Fruit fly (Drosophila melanogaster) whole organism, embryonic: ENCODE data around the gene CG34303.
A peak's percentile ranks its signal among the peaks of the same experiment; 100 is the strongest.

Experiments
- Adf1 ChIP-seq: fragments of 200-800 bp; sonication (Bioruptor generic); IDR thresholded peaks from 2 replicates; pipeline ENCODE4 v1.3.6; 2022; ENCODE audit warnings: missing biosample characterization, missing genetic modification characterization
- C15 ChIP-seq: fragments of 200-800 bp; sonication (Bioruptor generic); IDR thresholded peaks from 3 replicates; pipeline ENCODE4 v1.3.6; 2022; ENCODE audit warnings: missing biosample characterization, missing genetic modification characterization
- CG10147 ChIP-seq: fragments of 200-800 bp; sonication (Bioruptor generic); optimal IDR thresholded peaks from 2 replicates; lab custom pipeline; 2019; ENCODE audit warnings: missing biosample characterization, mild to moderate bottlenecking, missing genetic modification characterization, moderate library complexity
- CG10462 ChIP-seq: fragments of 200-800 bp; sonication (Bioruptor generic); optimal IDR thresholded peaks from 2 replicates; lab custom pipeline; 2016; ENCODE audit warnings: missing biosample characterization, missing genetic modification characterization
- CG11504 ChIP-seq: fragments of 200-800 bp; sonication (Bioruptor generic); optimal IDR thresholded peaks from 3 replicates; lab custom pipeline; 2019; ENCODE audit warnings: missing biosample characterization, mild to moderate bottlenecking, missing genetic modification characterization, moderate library complexity
- CG11723 ChIP-seq: fragments of 200-800 bp; sonication (Bioruptor generic); optimal IDR thresholded peaks from 2 replicates; lab custom pipeline; 2017; ENCODE audit warnings: missing biosample characterization, mild to moderate bottlenecking, missing genetic modification characterization
- CG13424 ChIP-seq: fragments of 200-800 bp; sonication (Bioruptor generic); optimal IDR thresholded peaks from 2 replicates; lab custom pipeline; 2019; ENCODE audit warnings: missing biosample characterization, mild to moderate bottlenecking, missing genetic modification characterization, moderate library complexity
- CG13624 ChIP-seq: fragments of 200-800 bp; sonication (Bioruptor generic); optimal IDR thresholded peaks from 2 replicates; lab custom pipeline; 2016; ENCODE audit warnings: missing biosample characterization, missing genetic modification characterization
- CG14860 ChIP-seq: fragments of 200-800 bp; sonication (Bioruptor generic); IDR thresholded peaks from 3 replicates; pipeline ENCODE4 v1.3.6; 2022; ENCODE audit warnings: missing biosample characterization, missing genetic modification characterization; ENCODE audit not compliant: partially characterized antibody
- CG15011 ChIP-seq: fragments of 200-800 bp; sonication (Bioruptor generic); optimal IDR thresholded peaks from 3 replicates; lab custom pipeline; 2018; ENCODE audit warnings: missing biosample characterization, mild to moderate bottlenecking, missing genetic modification characterization
- CG15514 ChIP-seq: fragments of 200-800 bp; sonication (Bioruptor generic); optimal IDR thresholded peaks from 3 replicates; lab custom pipeline; 2017; ENCODE audit warnings: missing biosample characterization, missing genetic modification characterization, mild to moderate bottlenecking, moderate library complexity, missing genetic modification reagents
- CG16779 ChIP-seq: fragments of 200-800 bp; sonication (Bioruptor generic); IDR thresholded peaks from 2 replicates; pipeline ENCODE4 v1.3.6; 2022; ENCODE audit warnings: missing biosample characterization, missing genetic modification characterization
- CG17568 ChIP-seq: fragments of 200-800 bp; sonication (Bioruptor generic); optimal IDR thresholded peaks from 2 replicates; lab custom pipeline; 2018; ENCODE audit warnings: missing biosample characterization, mild to moderate bottlenecking, missing genetic modification characterization, moderate library complexity
- CG18599 ChIP-seq: fragments of 200-800 bp; sonication (Bioruptor generic); optimal IDR thresholded peaks from 3 replicates; lab custom pipeline; 2017; ENCODE audit warnings: missing biosample characterization, missing genetic modification characterization, mild to moderate bottlenecking, moderate library complexity, missing genetic modification reagents
- CG18619 ChIP-seq: fragments of 200-800 bp; sonication (Bioruptor generic); optimal IDR thresholded peaks from 3 replicates; lab custom pipeline; 2017; ENCODE audit warnings: missing biosample characterization, mild to moderate bottlenecking, missing genetic modification characterization
- CG33213 ChIP-seq: fragments of 200-800 bp; sonication (Bioruptor generic); optimal IDR thresholded peaks from 3 replicates; lab custom pipeline; 2016; ENCODE audit warnings: missing biosample characterization, missing genetic modification characterization
- CG42726 ChIP-seq: fragments of 200-800 bp; sonication (Bioruptor generic); IDR thresholded peaks from 2 replicates; pipeline ENCODE4 v1.3.6; 2022; ENCODE audit warnings: missing biosample characterization, missing genetic modification characterization; ENCODE audit not compliant: partially characterized antibody
- CG6175 ChIP-seq: fragments of 200-800 bp; sonication (Bioruptor generic); IDR thresholded peaks from 3 replicates; pipeline ENCODE4 v1.3.6; 2022; ENCODE audit warnings: missing biosample characterization, missing genetic modification characterization
- CG6689 ChIP-seq: fragments of 200-800 bp; sonication (Bioruptor generic); IDR thresholded peaks from 2 replicates; pipeline ENCODE4 v1.3.6; 2022; ENCODE audit warnings: missing biosample characterization, missing genetic modification characterization
- CG7357 ChIP-seq: fragments of 200-800 bp; sonication (Bioruptor generic); IDR thresholded peaks from 3 replicates; pipeline ENCODE4 v1.3.6; 2022; ENCODE audit warnings: missing biosample characterization, missing genetic modification characterization
- CG9876 ChIP-seq: fragments of 200-800 bp; sonication (Bioruptor generic); optimal IDR thresholded peaks from 2 replicates; lab custom pipeline; 2016; ENCODE audit warnings: missing biosample characterization, missing genetic modification characterization
- Chrac-16 ChIP-seq: fragments of 200-800 bp; sonication (Bioruptor generic); optimal IDR thresholded peaks from 3 replicates; lab custom pipeline; 2016; ENCODE audit warnings: missing biosample characterization, missing genetic modification characterization
- Doc2 ChIP-seq: fragments of 200-800 bp; sonication (Bioruptor generic); IDR thresholded peaks from 2 replicates; pipeline ENCODE4 v1.3.6; 2022; ENCODE audit warnings: missing biosample characterization, missing genetic modification characterization
- Fer1 ChIP-seq: fragments of 200-800 bp; sonication (Bioruptor generic); optimal IDR thresholded peaks from 2 replicates; lab custom pipeline; 2017; ENCODE audit warnings: missing biosample characterization, mild to moderate bottlenecking, missing genetic modification characterization
- Hr51 ChIP-seq, 2 experiments: fragments of 200-800 bp; sonication (Bioruptor generic); optimal IDR thresholded peaks; 2 replicates in 1 of 2; 3 replicates in 1 of 2; lab custom pipeline; 2016 to 2018; ENCODE audit warnings: missing biosample characterization in 2 of 2, missing genetic modification characterization in 2 of 2, mild to moderate bottlenecking in 1 of 2, moderate library complexity in 1 of 2
- Jarid2 ChIP-seq: fragments of 200-800 bp; sonication (Bioruptor generic); optimal IDR thresholded peaks from 3 replicates; lab custom pipeline; 2017; ENCODE audit warnings: mild to moderate bottlenecking, missing biosample characterization, missing genetic modification reagents, missing genetic modification characterization
- Mrtf ChIP-seq: fragments of 200-800 bp; sonication (Bioruptor generic); IDR thresholded peaks from 3 replicates; pipeline ENCODE4 v1.3.6; 2022; ENCODE audit warnings: missing biosample characterization, missing genetic modification characterization
- NK7.1 ChIP-seq: fragments of 200-800 bp; sonication (Bioruptor generic); optimal IDR thresholded peaks from 3 replicates; lab custom pipeline; 2016; ENCODE audit warnings: missing biosample characterization, missing genetic modification characterization
- Neu2 ChIP-seq: fragments of 200-800 bp; sonication (Bioruptor generic); optimal IDR thresholded peaks from 3 replicates; lab custom pipeline; 2016; ENCODE audit warnings: missing biosample characterization, missing genetic modification characterization, borderline replicate concordance
- TFAM ChIP-seq: fragments of 200-800 bp; sonication (Bioruptor generic); optimal IDR thresholded peaks from 2 replicates; lab custom pipeline; 2017; ENCODE audit warnings: missing biosample characterization, missing genetic modification characterization, inconsistent platforms
- Vsx1 ChIP-seq: fragments of 200-800 bp; sonication (Bioruptor generic); optimal IDR thresholded peaks from 2 replicates; lab custom pipeline; 2017; ENCODE audit warnings: missing biosample characterization, mild to moderate bottlenecking, missing genetic modification characterization, missing genetic modification reagents
- Xbp1 ChIP-seq: fragments of 200-800 bp; sonication (Bioruptor generic); optimal IDR thresholded peaks from 3 replicates; lab custom pipeline; 2016; ENCODE audit warnings: missing biosample characterization, mild to moderate bottlenecking, missing genetic modification characterization
- ap ChIP-seq: fragments of 200-800 bp; sonication (Bioruptor generic); IDR thresholded peaks from 2 replicates; pipeline ENCODE4 v1.3.6; 2022; ENCODE audit warnings: missing biosample characterization, missing genetic modification characterization
- bowl ChIP-seq: fragments of 200-800 bp; sonication (Bioruptor generic); IDR thresholded peaks from 2 replicates; pipeline ENCODE4 v1.3.6; 2022; ENCODE audit warnings: missing biosample characterization, missing genetic modification characterization
- dm ChIP-seq: fragments of 200-800 bp; sonication (Bioruptor generic); optimal IDR thresholded peaks from 3 replicates; lab custom pipeline; 2016; ENCODE audit warnings: missing biosample characterization, missing genetic modification characterization
- esg ChIP-seq: fragments of 200-800 bp; sonication (Bioruptor generic); conservative IDR thresholded peaks from 2 replicates; pipeline ENCODE4 v1.3.6; 2022; ENCODE audit warnings: missing biosample characterization, missing genetic modification characterization
- eve ChIP-seq, 2 experiments: fragments of >200 bp; optimal IDR thresholded peaks; 2 replicates each; lab custom pipeline; 2017; ENCODE audit warnings: missing biosample characterization in 2 of 2, missing genetic modification characterization in 2 of 2
- exex ChIP-seq: fragments of 200-800 bp; sonication (Bioruptor generic); optimal IDR thresholded peaks from 4 replicates; lab custom pipeline; 2018; ENCODE audit warnings: missing biosample characterization, mild to moderate bottlenecking, missing genetic modification characterization, moderate library complexity
- grn ChIP-seq: fragments of 200-800 bp; sonication (Bioruptor generic); optimal IDR thresholded peaks from 3 replicates; lab custom pipeline; 2017; ENCODE audit warnings: missing biosample characterization, missing genetic modification characterization
- hkb ChIP-seq, 2 experiments: fragments of 200-800 bp in 1 of 2; fragments of >200 bp in 1 of 2; sonication (Bioruptor generic) in 1 of 2; IDR thresholded peaks in 1 of 2; optimal IDR thresholded peaks in 1 of 2; 2 replicates each; pipeline versions ENCODE4 v1.3.6 to Lab custom; 2017 to 2022; ENCODE audit warnings: missing biosample characterization in 1 of 2, missing genetic modification characterization in 1 of 2
- kah ChIP-seq: fragments of 200-800 bp; sonication (Bioruptor generic); optimal IDR thresholded peaks from 2 replicates; lab custom pipeline; 2018; ENCODE audit warnings: missing biosample characterization, mild to moderate bottlenecking, missing genetic modification characterization
- klu ChIP-seq: fragments of 200-800 bp; sonication (Bioruptor generic); IDR thresholded peaks from 2 replicates; pipeline ENCODE4 v1.3.6; 2022; ENCODE audit warnings: missing biosample characterization, missing genetic modification characterization
- knrl ChIP-seq: fragments of 200-800 bp; sonication (Bioruptor generic); IDR thresholded peaks from 3 replicates; pipeline ENCODE4 v1.3.6; 2022; ENCODE audit warnings: missing biosample characterization, missing genetic modification characterization; ENCODE audit not compliant: partially characterized antibody
- mirr ChIP-seq: fragments of 200-800 bp; sonication (Bioruptor generic); optimal IDR thresholded peaks from 3 replicates; lab custom pipeline; 2018; ENCODE audit warnings: missing biosample characterization, mild to moderate bottlenecking, missing genetic modification characterization
- nom ChIP-seq: fragments of 200-800 bp; sonication (Bioruptor generic); optimal IDR thresholded peaks from 2 replicates; lab custom pipeline; 2017; ENCODE audit warnings: missing biosample characterization, missing genetic modification characterization, mild to moderate bottlenecking, moderate library complexity, missing genetic modification reagents
- ranshi ChIP-seq: fragments of 200-800 bp; sonication (Bioruptor generic); IDR thresholded peaks from 2 replicates; pipeline ENCODE4 v1.3.6; 2022; ENCODE audit warnings: missing biosample characterization, missing genetic modification characterization
- slp2 ChIP-seq: fragments of 200-800 bp; sonication (Bioruptor generic); optimal IDR thresholded peaks from 2 replicates; lab custom pipeline; 2016; ENCODE audit warnings: missing biosample characterization, missing genetic modification characterization
- twi ChIP-seq: fragments of 200-800 bp; optimal IDR thresholded peaks from 2 replicates; lab custom pipeline; 2019; ENCODE audit warnings: missing biosample characterization, mild to moderate bottlenecking, missing genetic modification characterization, moderate library complexity
- usp ChIP-seq: fragments of >200 bp; optimal IDR thresholded peaks from 2 replicates; lab custom pipeline; 2017; ENCODE audit warnings: missing biosample characterization, missing genetic modification characterization
- z ChIP-seq: fragments of 200-800 bp; sonication (Bioruptor generic); IDR thresholded peaks from 3 replicates; pipeline ENCODE4 v1.3.6; 2022; ENCODE audit warnings: missing biosample characterization, missing genetic modification characterization

Gene CG34303

dm6 chr3R:10130091-10130490, 21.6 kb downstream of the CG34303 start (continued):
- TF ChIP-seq eve (GFP tag; optimal IDR thresholded peaks at IDR 0.05; lab: Kevin White, UChicago) (peak in 1 of 2 experiments; percentile 65), CG6689 (GFP tag; lab: Robert Waterston, UW) (peak; percentile 80), Doc2 (no peak), NK7.1 (GFP tag; lab: Kevin White, UChicago) (peak; percentile 31), Hr51 (GFP tag; optimal IDR thresholded peaks at IDR 0.05; lab: Kevin White, UChicago) (peak in 1 of 2 experiments; percentile 77), CG11723 (GFP tag; lab: Kevin White, UChicago) (no peak), TFAM (GFP tag; lab: Kevin White, UChicago) (no peak), usp (GFP tag; lab: Kevin White, UChicago) (no peak), esg (GFP tag; lab: Robert Waterston, UW) (peak; percentile 72), CG15011 (peak; percentile 37), CG11504 (tag; lab: Kevin White, UChicago) (peak; percentile 78), CG13424 (peak; percentile 61), CG6175 (GFP tag; lab: Robert Waterston, UW) (0 out of 3 replicates have a peak, but pooled peaks have one; percentile 11), CG15514 (GFP tag; lab: Kevin White, UChicago) (peak; percentile 38), CG17568 (peak; percentile 56), kah (GFP tag; lab: Kevin White, UChicago) (no peak), CG13624 (GFP tag; lab: Kevin White, UChicago) (peak; percentile 44), Jarid2 (GFP tag; lab: Kevin White, UChicago) (no peak), CG14860 (GFP tag; lab: Robert Waterston, UW) (no peak), grn (GFP tag; lab: Kevin White, UChicago) (no peak), twi (tag; lab: Kevin White, UChicago) (no peak), ranshi (GFP tag; lab: Robert Waterston, UW) (0 out of 2 replicates have a peak, but pooled peaks have one; percentile 48), bowl (GFP tag; lab: Robert Waterston, UW) (no peak), Chrac-16 (GFP tag; lab: Kevin White, UChicago) (peak; percentile 28), klu (GFP tag; lab: Robert Waterston, UW) (no peak), slp2 (GFP tag; lab: Kevin White, UChicago) (no peak), mirr (GFP tag; lab: Kevin White, UChicago) (no peak), Fer1 (GFP tag; lab: Kevin White, UChicago) (peak; percentile 73), CG10147 (GFP tag; lab: Kevin White, UChicago) (peak; percentile 75), CG9876 (GFP tag; lab: Kevin White, UChicago) (no peak), Neu2 (no peak), CG42726 (GFP tag; lab: Robert Waterston, UW) (no peak), C15 (GFP tag; lab: Robert Waterston, UW) (no peak), dm (GFP tag; lab: Kevin White, UChicago) (no peak), Mrtf (GFP tag; lab: Robert Waterston, UW) (no peak), nom (no peak), CG10462 (GFP tag; lab: Kevin White, UChicago) (peak; percentile 8), Adf1 (GFP tag; lab: Robert Waterston, UW) (peak; percentile 38; the same call in 1 of the 2 replicates), CG16779 (no peak), knrl (GFP tag; lab: Robert Waterston, UW) (no peak), CG18619 (GFP tag; lab: Kevin White, UChicago) (peak; percentile 40), ap (GFP tag; lab: Robert Waterston, UW) (peak; percentile 39; the same call in 1 of the 2 replicates), exex (tag; lab: Kevin White, UChicago) (peak; percentile 43), CG7357 (GFP tag; lab: Robert Waterston, UW) (0 out of 3 replicates have a peak, but pooled peaks have one; percentile 53), hkb (optimal IDR thresholded peaks at IDR 0.05; lab: Kevin White, UChicago) (no peak), hkb (GFP tag; IDR thresholded peaks at IDR 0.05; lab: Robert Waterston, UW) (peak; percentile 78), Xbp1 (GFP tag; lab: Kevin White, UChicago) (peak; percentile 34), CG33213 (GFP tag; lab: Kevin White, UChicago) (no peak), CG18599 (GFP tag; lab: Kevin White, UChicago) (peak; percentile 83), Vsx1 (GFP tag; lab: Kevin White, UChicago) (no peak), z (no peak)
